Fruit fly (Drosophila melanogaster): ENCODE results near the gene CG43335.
A peak's percentile ranks its signal among the peaks of the same experiment; 100 is the strongest.

The CG43335 gene

DNA sequence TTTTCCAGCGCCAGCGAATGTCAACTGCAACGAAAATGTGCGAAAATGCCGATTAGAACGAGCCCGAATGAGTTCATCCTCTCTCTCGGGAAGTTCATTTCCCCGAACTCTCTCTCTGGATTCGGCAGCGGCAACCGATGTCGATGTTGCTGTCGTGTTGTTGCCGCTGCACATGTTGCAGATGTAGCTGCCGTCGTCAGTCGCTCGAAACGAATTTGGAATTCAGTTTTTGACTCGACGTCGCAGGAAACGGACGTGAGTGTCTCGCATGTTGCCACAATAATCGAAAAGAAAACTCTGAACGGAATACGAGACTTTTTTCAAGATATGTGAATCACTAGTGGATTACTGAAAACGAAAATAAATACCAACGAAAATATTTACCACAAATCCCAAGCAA, 30.7 kb downstream of the CG43335 start, which contains the start of gene pxb (continued):
- TF ChIP-seq sqz (GFP tag; optimal IDR thresholded peaks at IDR 0.05) (peak; percentile 61), sug (tag; optimal IDR thresholded peaks at IDR 0.05) (no peak), CG17829 (tag; optimal IDR thresholded peaks at IDR 0.05) (peak; percentile 44), Atf-2 (GFP tag; optimal IDR thresholded peaks at IDR 0.05) (peak; percentile 31), bcd (GFP tag; optimal IDR thresholded peaks at IDR 0.05) (no peak), en (GFP tag; optimal IDR thresholded peaks at IDR 0.05) (no peak), D19A (tag; optimal IDR thresholded peaks at IDR 0.05) (peak; percentile 41), tap (tag; optimal IDR thresholded peaks at IDR 0.05) (no peak), lov (optimal IDR thresholded peaks at IDR 0.05) (no peak), lov (GFP tag; IDR thresholded peaks at IDR 0.05) (peak; percentile 45; the same call in 1 of the 3 replicates), Fer2 (tag; optimal IDR thresholded peaks at IDR 0.05) (no peak), mld (GFP tag; IDR thresholded peaks at IDR 0.05; ENCODE audit: partially characterized antibody) (peak; percentile 64; the same call in 1 of the 3 replicates), CG6813 (GFP tag; optimal IDR thresholded peaks at IDR 0.05) (no peak), bbx (GFP tag; IDR thresholded peaks at IDR 0.05; ENCODE audit: partially characterized antibody) (peak; percentile 69), CG15479 (GFP tag; optimal IDR thresholded peaks at IDR 0.05) (peak; percentile 21), Trl (optimal IDR thresholded peaks at IDR 0.05) (peak; percentile 58 to 83), Trl (GFP tag; optimal IDR thresholded peaks at IDR 0.05) (peak; percentile 13), ham (GFP tag; IDR thresholded peaks at IDR 0.05) (no peak), CG31441 (GFP tag; IDR thresholded peaks at IDR 0.05) (peak; percentile 37; the same call in 1 of the 2 replicates), kni (GFP tag; optimal IDR thresholded peaks at IDR 0.05) (peak; percentile 36), tx (GFP tag; optimal IDR thresholded peaks at IDR 0.05) (no peak), E2f2 (GFP tag; IDR thresholded peaks at IDR 0.05) (peak; percentile 23; the same call in 1 of the 2 replicates), sd (tag; optimal IDR thresholded peaks at IDR 0.05) (peak; percentile 62), caup (GFP tag; optimal IDR thresholded peaks at IDR 0.05; ENCODE audit: severe bottlenecking) (peak; percentile 32), NfI (GFP tag; optimal IDR thresholded peaks at IDR 0.05) (no peak), CG34376 (GFP tag; optimal IDR thresholded peaks at IDR 0.05) (no peak), CG2678 (tag; optimal IDR thresholded peaks at IDR 0.05) (peak; percentile 14), bowl (GFP tag; IDR thresholded peaks at IDR 0.05) (peak; percentile 11; the same call in 1 of the 2 replicates), CG17568 (GFP tag; optimal IDR thresholded peaks at IDR 0.05) (peak; percentile 12), tna (GFP tag; IDR thresholded peaks at IDR 0.05; ENCODE audit: partially characterized antibody) (peak; percentile 46; the same call in 1 of the 2 replicates), CG14710 (tag; optimal IDR thresholded peaks at IDR 0.05) (peak; percentile 10), grau (tag; optimal IDR thresholded peaks at IDR 0.05) (peak; percentile 22), sens (GFP tag) (peak; percentile 85), wek (GFP tag; optimal IDR thresholded peaks at IDR 0.05) (peak; percentile 58), hkb (optimal IDR thresholded peaks at IDR 0.05) (no peak), hkb (GFP tag; IDR thresholded peaks at IDR 0.05) (0 out of 2 replicates have a peak, but pooled peaks have one; percentile 31), CG32767 (GFP tag; IDR thresholded peaks at IDR 0.05) (no peak), CG10267 (tag; optimal IDR thresholded peaks at IDR 0.05) (peak; percentile 0), chif (GFP tag; optimal IDR thresholded peaks at IDR 0.05) (peak in 1 of 2 experiments; percentile 48), CG34422 (GFP tag; IDR thresholded peaks at IDR 0.05) (peak; percentile 48; the same call in 1 of the 3 replicates), br (optimal IDR thresholded peaks at IDR 0.05) (no peak), CG7963 (GFP tag; IDR thresholded peaks at IDR 0.05; ENCODE audit: partially characterized antibody) (peak; percentile 20; the same call in 1 of the 3 replicates), CG12219 (GFP tag; optimal IDR thresholded peaks at IDR 0.05) (peak; percentile 21), HLH4C (GFP tag; IDR thresholded peaks at IDR 0.05; ENCODE audit: partially characterized antibody) (peak; percentile 48; the same call in 2 of the 3 replicates), vvl (GFP tag; IDR thresholded peaks at IDR 0.05) (peak; percentile 78), CG2712 (tag; optimal IDR thresholded peaks at IDR 0.05) (peak; percentile 37), amos (GFP tag; IDR thresholded peaks at IDR 0.05; ENCODE audit: partially characterized antibody) (peak; percentile 39; the same call in 1 of the 2 replicates), CG7745 (tag; optimal IDR thresholded peaks at IDR 0.05) (peak; percentile 46), CG8359 (GFP tag; optimal IDR thresholded peaks at IDR 0.05; ENCODE audit: borderline replicate concordance) (no peak), so (GFP tag; IDR thresholded peaks at IDR 0.05) (0 out of 3 replicates have a peak, but pooled peaks have one; percentile 37)
